Fruit fly (Drosophila melanogaster): ENCODE measurements around the gene CG17294.

CG17294 gene

dm6 chr2L:8403286-8404270 is 26.7 kb downstream of the CG17294 start, which contains the start of gene emb (continued):
- TF ChIP-seq pho (GFP tag; optimal IDR thresholded peaks at IDR 0.05) (peak; percentile 65), btn (GFP tag; optimal IDR thresholded peaks at IDR 0.05) (no peak), ranshi (GFP tag; IDR thresholded peaks at IDR 0.05) (0 out of 2 replicates have a peak, but pooled peaks have one; percentile 17), HLHmδ (GFP tag; optimal IDR thresholded peaks at IDR 0.05) (peak; percentile 12), HLH4C (GFP tag; IDR thresholded peaks at IDR 0.05; ENCODE audit: partially characterized antibody) (peak; percentile 100), CG2875 (GFP tag; optimal IDR thresholded peaks at IDR 0.05) (no peak), knrl (GFP tag; IDR thresholded peaks at IDR 0.05; ENCODE audit: partially characterized antibody) (peak; percentile 90), CG7786 (GFP tag; optimal IDR thresholded peaks at IDR 0.05) (peak; percentile 50), CG18764 (GFP tag; optimal IDR thresholded peaks at IDR 0.05) (peak; percentile 29), jumu (GFP tag; optimal IDR thresholded peaks at IDR 0.05) (peak; percentile 58), E2f2 (GFP tag; IDR thresholded peaks at IDR 0.05) (peak; percentile 62; the same call in 1 of the 2 replicates), sob (GFP tag; IDR thresholded peaks at IDR 0.05) (peak; percentile 57; the same call in 1 of the 2 replicates), CG13424 (tag; optimal IDR thresholded peaks at IDR 0.05) (peak; percentile 26), shn (GFP tag; optimal IDR thresholded peaks at IDR 0.05) (peak; percentile 46), row (GFP tag; IDR thresholded peaks at IDR 0.05) (peak; percentile 76), HmgD (GFP tag; optimal IDR thresholded peaks at IDR 0.05) (peak; percentile 90), pita (GFP tag; optimal IDR thresholded peaks at IDR 0.05) (no peak), nerfin-2 (GFP tag; IDR thresholded peaks at IDR 0.05; ENCODE audit: partially characterized antibody) (peak; percentile 100), Awh (GFP tag; IDR thresholded peaks at IDR 0.05) (no peak), nmo (GFP tag; optimal IDR thresholded peaks at IDR 0.05) (peak; percentile 77), caup (GFP tag; optimal IDR thresholded peaks at IDR 0.05; ENCODE audit: severe bottlenecking) (peak; percentile 36), CG30403 (GFP tag; optimal IDR thresholded peaks at IDR 0.05) (peak; percentile 47), CG17361 (GFP tag; IDR thresholded peaks at IDR 0.05) (peak; percentile 66; the same call in 2 of the 3 replicates), Ets97D (GFP tag; optimal IDR thresholded peaks at IDR 0.05) (peak; percentile 95), CG14710 (tag; optimal IDR thresholded peaks at IDR 0.05) (peak; percentile 97), ind (GFP tag; optimal IDR thresholded peaks at IDR 0.05) (peak; percentile 37), CG8089 (GFP tag; optimal IDR thresholded peaks at IDR 0.05) (peak; percentile 43), Ssrp (tag; optimal IDR thresholded peaks at IDR 0.05) (peak; percentile 33), fd64A (GFP tag; optimal IDR thresholded peaks at IDR 0.05) (peak; percentile 2), pum (GFP tag; optimal IDR thresholded peaks at IDR 0.05) (peak; percentile 21), Max (GFP tag; optimal IDR thresholded peaks at IDR 0.05) (peak; percentile 49), CG9727 (GFP tag; optimal IDR thresholded peaks at IDR 0.05) (peak; percentile 66), Chrac-16 (GFP tag; optimal IDR thresholded peaks at IDR 0.05) (peak; percentile 56), CG9215 (GFP tag; IDR thresholded peaks at IDR 0.05) (peak; percentile 17; the same call in 1 of the 2 replicates), dmrt11E (tag; optimal IDR thresholded peaks at IDR 0.05) (peak; percentile 48), twi (tag; optimal IDR thresholded peaks at IDR 0.05) (peak; percentile 40), MBD-R2 (GFP tag; IDR thresholded peaks at IDR 0.05) (peak; percentile 69), CG5245 (GFP tag; optimal IDR thresholded peaks at IDR 0.05) (no peak), Scr (GFP tag; IDR thresholded peaks at IDR 0.05; ENCODE audit: partially characterized antibody) (peak; percentile 94), MTF-1 (GFP tag; optimal IDR thresholded peaks at IDR 0.05; ENCODE audit: borderline replicate concordance) (no peak), MESR4 (GFP tag; optimal IDR thresholded peaks at IDR 0.05) (peak; percentile 95), NC2β (GFP tag; optimal IDR thresholded peaks at IDR 0.05) (peak; percentile 47), trem (tag; optimal IDR thresholded peaks at IDR 0.05) (peak; percentile 68), ro (GFP tag; IDR thresholded peaks at IDR 0.05) (no peak), Dad (GFP tag; optimal IDR thresholded peaks at IDR 0.05) (peak; percentile 52), tap (tag; optimal IDR thresholded peaks at IDR 0.05) (no peak), CG8290 (GFP tag; optimal IDR thresholded peaks at IDR 0.05) (peak; percentile 95), CG8290 (tag; optimal IDR thresholded peaks at IDR 0.05) (peak in 1 of 2 experiments; percentile 93)
